Worm (Caenorhabditis elegans) whole organism, L3 larva: Measurements from ENCODE around the gene cyp-33C1.

Experiments
- ceh-28 ChIP-seq: fragments of 150-350 bp; optimal IDR thresholded peaks from 2 replicates; lab custom pipeline; 2014; ENCODE audit warnings: missing biosample characterization, missing genetic modification reagents, missing genetic modification characterization
- fkh-10 ChIP-seq: sonication (generic microtip); optimal IDR thresholded peaks from 2 replicates; lab custom pipeline; 2017; ENCODE audit warnings: missing biosample characterization, missing genetic modification reagents, missing genetic modification characterization
- fkh-2 ChIP-seq: fragments of 150-350 bp; optimal IDR thresholded peaks from 2 replicates; lab custom pipeline; 2014; ENCODE audit warnings: missing biosample characterization, missing genetic modification reagents, missing genetic modification characterization
- fos-1 ChIP-seq: fragments of 150-350 bp; optimal IDR thresholded peaks from 2 replicates; lab custom pipeline; 2014; ENCODE audit warnings: missing biosample characterization, missing genetic modification characterization
- mml-1 ChIP-seq: fragments of 150-350 bp; sonication (generic microtip); optimal IDR thresholded peaks from 3 replicates; lab custom pipeline; 2014; ENCODE audit warnings: missing biosample characterization, missing genetic modification characterization
- nfya-1 ChIP-seq: sonication (generic microtip); optimal IDR thresholded peaks from 2 replicates; lab custom pipeline; 2017; ENCODE audit warnings: missing genetic modification characterization, mild to moderate bottlenecking, missing compliant biosample characterization, antibody characterized with exemption, moderate library complexity; ENCODE audit not compliant: insufficient read depth
- nhr-237 ChIP-seq: fragments of 150-350 bp; optimal IDR thresholded peaks from 2 replicates; lab custom pipeline; 2014; ENCODE audit warnings: missing biosample characterization, missing genetic modification characterization
- nhr-25 ChIP-seq: sonication (generic microtip); optimal IDR thresholded peaks from 2 replicates; lab custom pipeline; 2017; ENCODE audit warnings: missing biosample characterization, missing genetic modification characterization
- nhr-28 ChIP-seq: fragments of 150-350 bp; optimal IDR thresholded peaks from 2 replicates; lab custom pipeline; 2014; ENCODE audit warnings: missing biosample characterization, missing genetic modification characterization
- tbx-2 ChIP-seq: sonication (generic microtip); optimal IDR thresholded peaks from 2 replicates; lab custom pipeline; 2016; ENCODE audit warnings: mild to moderate bottlenecking, missing genetic modification characterization, missing compliant biosample characterization
- zag-1 ChIP-seq: fragments of 150-350 bp; optimal IDR thresholded peaks from 2 replicates; lab custom pipeline; 2014; ENCODE audit warnings: missing biosample characterization, missing genetic modification characterization
- ztf-11 ChIP-seq: fragments of 150-350 bp; optimal IDR thresholded peaks from 2 replicates; lab custom pipeline; 2014; ENCODE audit warnings: missing biosample characterization, missing genetic modification characterization

DNA sequence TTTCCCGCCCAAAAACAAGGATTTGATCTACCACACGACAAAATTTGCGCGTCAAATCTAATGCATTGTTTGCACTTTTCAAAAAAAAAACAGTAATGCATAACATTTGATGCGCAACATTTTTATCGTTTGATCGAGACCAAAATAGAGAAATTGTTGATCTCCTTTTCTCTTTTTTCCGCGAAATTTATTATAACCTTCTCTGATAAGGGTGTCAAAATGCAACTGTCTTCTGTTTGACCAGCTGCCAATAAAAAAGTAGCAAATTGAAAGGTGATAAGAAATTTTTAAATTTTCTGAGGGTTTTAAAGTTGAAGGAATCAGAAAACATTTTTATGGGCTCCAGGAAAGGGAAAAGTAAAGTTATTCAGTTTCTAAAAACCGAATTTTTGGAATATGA, 42.3 kb upstream of the cyp-33C1 start:
- TF ChIP-seq nhr-25 (tag; lab: Kevin White, UChicago) = no peak
- no peak for TF ChIP-seq tbx-2 (tag; lab: Kevin White, UChicago)
- TF ChIP-seq fos-1 (tag; lab: Kevin White, UChicago) = no peak
- no peak for TF ChIP-seq nhr-237 (tag; lab: Kevin White, UChicago)
- no peak for TF ChIP-seq ztf-11 (tag; lab: Kevin White, UChicago)
- TF ChIP-seq nhr-28 = no peak
- no peak for TF ChIP-seq fkh-2
- TF ChIP-seq nfya-1 = no peak
- no peak for TF ChIP-seq fkh-10
- no peak for TF ChIP-seq zag-1
- TF ChIP-seq mml-1 (tag; lab: Kevin White, UChicago) = no peak
- no peak for TF ChIP-seq ceh-28 (tag; lab: Kevin White, UChicago)
